Worm (Caenorhabditis elegans) whole organism, early embryonic: ENCODE data around the gene idpc-7.

Experiments
- ceh-36 ChIP-seq: sonication (generic microtip); optimal IDR thresholded peaks from 2 replicates; lab custom pipeline; 2016; ENCODE audit warnings: missing genetic modification characterization, inconsistent platforms, missing compliant biosample characterization
- hmbx-1 ChIP-seq: sonication (generic microtip); optimal IDR thresholded peaks from 2 replicates; lab custom pipeline; 2016; ENCODE audit warnings: mild to moderate bottlenecking, missing genetic modification characterization, missing compliant biosample characterization

DNA sequence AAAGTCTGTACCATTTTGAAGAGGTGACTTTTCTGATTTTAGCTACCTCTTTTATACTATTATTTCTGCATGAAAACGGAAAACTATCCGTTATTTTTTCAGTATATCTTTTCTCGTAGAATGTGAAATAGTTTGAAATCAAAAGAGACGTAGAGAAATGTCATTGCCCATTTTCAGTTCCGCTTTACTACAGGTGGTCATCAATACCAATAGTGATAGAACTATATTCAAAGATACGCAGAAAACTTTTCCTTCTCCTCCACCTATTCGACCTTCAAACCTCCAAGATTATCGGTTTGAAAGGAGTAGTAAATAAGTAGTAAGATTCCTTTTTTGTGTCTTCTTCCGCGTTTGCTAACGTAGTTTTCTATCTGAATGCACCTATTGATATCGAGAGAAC lies 14.5 kb upstream of the idpc-7 start, which contains the start of gene col-147:
- TF ChIP-seq ceh-36 (no peak), hmbx-1 (tag; lab: Kevin White, UChicago) (no peak)
